Worm (Caenorhabditis elegans) whole organism, L4 larva: ENCODE data around the gene Y73F8A.15.

Source experiments
- F44E2.7 ChIP-seq: fragments of 200-800 bp; sonication (Bioruptor generic); IDR thresholded peaks from 2 replicates; pipeline ENCODE4 v2.1.2; 2022; ENCODE audit warnings: missing genetic modification characterization, missing compliant biosample characterization
- F49E8.2 ChIP-seq: sonication (generic microtip); optimal IDR thresholded peaks from 2 replicates; lab custom pipeline; 2016; ENCODE audit warnings: missing compliant biosample characterization, mild to moderate bottlenecking, missing genetic modification characterization, borderline replicate concordance
- R02D3.7 ChIP-seq: fragments of 150-350 bp; sonication (generic microtip); optimal IDR thresholded peaks from 3 replicates; lab custom pipeline; 2014; ENCODE audit warnings: missing biosample characterization, missing genetic modification characterization
- T26A8.4 ChIP-seq: fragments of 200-800 bp; sonication (Bioruptor generic); IDR thresholded peaks from 2 replicates; pipeline ENCODE4 v1.3.6; 2022; ENCODE audit warnings: missing genetic modification characterization, missing compliant biosample characterization
- Y5F2A.4 ChIP-seq: fragments of 200-800 bp; sonication (Bioruptor generic); optimal IDR thresholded peaks from 2 replicates; lab custom pipeline; 2018; ENCODE audit warnings: mild to moderate bottlenecking, missing genetic modification characterization, missing compliant biosample characterization
- ZK337.2 ChIP-seq: fragments of 200-800 bp; sonication (Bioruptor generic); IDR thresholded peaks from 2 replicates; pipeline ENCODE4 v1.3.6; 2022; ENCODE audit warnings: missing genetic modification reagents, missing genetic modification characterization, missing compliant biosample characterization
- ZK546.5 ChIP-seq, 2 experiments: sonication (generic microtip); optimal IDR thresholded peaks; 2 replicates each; lab custom pipeline; 2017; ENCODE audit warnings: missing biosample characterization in 2 of 2, missing genetic modification characterization in 2 of 2
- aha-1 ChIP-seq: fragments of 150-350 bp; peaks from one replicate; lab custom pipeline; 2014; ENCODE audit warnings: missing biosample characterization, missing genetic modification characterization
- ama-1 ChIP-seq: fragments of 150-350 bp; optimal IDR thresholded peaks from 2 replicates; lab custom pipeline; 2014; ENCODE audit warnings: inconsistent platforms, mixed read lengths
- arid-1 ChIP-seq: fragments of 200-800 bp; sonication (Bioruptor generic); conservative IDR thresholded peaks from 2 replicates; pipeline ENCODE4 v1.3.6; 2022; ENCODE audit warnings: missing genetic modification reagents, missing genetic modification characterization, missing compliant biosample characterization
- ceh-28 ChIP-seq: fragments of 150-350 bp; optimal IDR thresholded peaks from 2 replicates; lab custom pipeline; 2014; ENCODE audit warnings: missing biosample characterization, missing genetic modification reagents, missing genetic modification characterization
- ceh-44 ChIP-seq: fragments of 200-800 bp; sonication (Bioruptor generic); IDR thresholded peaks from 2 replicates; pipeline ENCODE4 v1.3.6; 2022; ENCODE audit warnings: missing genetic modification reagents, missing genetic modification characterization, missing compliant biosample characterization
- ceh-62 ChIP-seq: sonication (generic microtip); optimal IDR thresholded peaks from 2 replicates; lab custom pipeline; 2017; ENCODE audit warnings: missing biosample characterization, missing genetic modification characterization
- cey-2 ChIP-seq: sonication (generic microtip); optimal IDR thresholded peaks from 3 replicates; lab custom pipeline; 2017; ENCODE audit warnings: missing genetic modification characterization, mild to moderate bottlenecking, missing compliant biosample characterization, antibody characterized with exemption, borderline replicate concordance; ENCODE audit not compliant: insufficient read depth
- daf-12 ChIP-seq: fragments of 150-350 bp; optimal IDR thresholded peaks from 2 replicates; lab custom pipeline; 2014; ENCODE audit warnings: missing biosample characterization, missing genetic modification reagents, missing genetic modification characterization
- daf-16 ChIP-seq, 3 experiments: sonication (generic microtip); optimal IDR thresholded peaks; 2 replicates each; lab custom pipeline; 2016 to 2017; ENCODE audit warnings: missing genetic modification characterization in 3 of 3, missing genetic modification reagents in 3 of 3, mild to moderate bottlenecking in 2 of 3, missing compliant biosample characterization in 2 of 3, missing biosample characterization in 1 of 3, moderate library complexity in 1 of 3
- daf-8 ChIP-seq: fragments of 200-800 bp; sonication (Bioruptor generic); IDR thresholded peaks from 2 replicates; pipeline ENCODE4 v1.3.6; 2022; ENCODE audit warnings: missing genetic modification characterization, missing compliant biosample characterization
- dmd-8 ChIP-seq: fragments of 200-800 bp; sonication (Bioruptor generic); IDR thresholded peaks from 2 replicates; pipeline ENCODE4 v1.3.6; 2022; ENCODE audit warnings: missing genetic modification characterization, missing compliant biosample characterization
- dpl-1 ChIP-seq: fragments of 150-350 bp; optimal IDR thresholded peaks from 2 replicates; lab custom pipeline; 2014; ENCODE audit warnings: missing biosample characterization, missing genetic modification reagents, missing genetic modification characterization
- egl-43 ChIP-seq: fragments of 200-800 bp; sonication (Bioruptor generic); IDR thresholded peaks from 2 replicates; pipeline ENCODE4 v1.3.6; 2022; ENCODE audit warnings: missing genetic modification reagents, missing genetic modification characterization, missing compliant biosample characterization
- hif-1 ChIP-seq, 2 experiments: sonication (generic microtip); optimal IDR thresholded peaks; 2 replicates each; lab custom pipeline; 2016 to 2017; ENCODE audit warnings: missing compliant biosample characterization in 2 of 2, missing genetic modification characterization in 2 of 2, missing genetic modification reagents in 2 of 2, missing genotype in 2 of 2, mild to moderate bottlenecking in 1 of 2
- jun-1 ChIP-seq: fragments of 150-350 bp; optimal IDR thresholded peaks from 2 replicates; lab custom pipeline; 2014; ENCODE audit warnings: missing biosample characterization, missing genetic modification reagents, missing genetic modification characterization
- lsy-2 ChIP-seq, 2 experiments: fragments of 150-350 bp in 1 of 2; sonication (generic microtip) in 1 of 2; optimal IDR thresholded peaks; 2 replicates each; lab custom pipeline; 2014 to 2017; ENCODE audit warnings: missing biosample characterization in 2 of 2, missing genetic modification characterization in 2 of 2
- madf-9 ChIP-seq: fragments of 200-800 bp; sonication (Bioruptor generic); conservative IDR thresholded peaks from 2 replicates; pipeline ENCODE4 v1.3.6; 2022; ENCODE audit warnings: missing genetic modification reagents, missing genetic modification characterization, missing compliant biosample characterization
- mxl-3 ChIP-seq: fragments of 200-800 bp; sonication (Bioruptor generic); optimal IDR thresholded peaks from 2 replicates; lab custom pipeline; 2018; ENCODE audit warnings: mild to moderate bottlenecking, missing genetic modification characterization, missing compliant biosample characterization
- nhr-102 ChIP-seq: sonication (generic microtip); optimal IDR thresholded peaks from 2 replicates; lab custom pipeline; 2016; ENCODE audit warnings: mild to moderate bottlenecking, missing genetic modification characterization, moderate library complexity, missing compliant biosample characterization
- nhr-111 ChIP-seq: fragments of 200-800 bp; sonication (Bioruptor generic); optimal IDR thresholded peaks from 2 replicates; lab custom pipeline; 2018; ENCODE audit warnings: mild to moderate bottlenecking, missing genetic modification characterization, missing compliant biosample characterization
- nhr-28 ChIP-seq: fragments of 150-350 bp; optimal IDR thresholded peaks from 2 replicates; lab custom pipeline; 2014; ENCODE audit warnings: missing biosample characterization, missing genetic modification characterization
- nhr-41 ChIP-seq: fragments of 200-800 bp; sonication (Bioruptor generic); IDR thresholded peaks from 2 replicates; pipeline ENCODE4 v1.3.6; 2022; ENCODE audit warnings: missing genetic modification reagents, missing genetic modification characterization, missing compliant biosample characterization
- nhr-48 ChIP-seq: sonication (generic microtip); optimal IDR thresholded peaks from 2 replicates; lab custom pipeline; 2016; ENCODE audit warnings: mild to moderate bottlenecking, missing genetic modification characterization, missing compliant biosample characterization
- nhr-6 ChIP-seq: fragments of 150-350 bp; optimal IDR thresholded peaks from 2 replicates; lab custom pipeline; 2014; ENCODE audit warnings: missing biosample characterization, missing genetic modification characterization
- pqm-1 ChIP-seq: sonication (generic microtip); optimal IDR thresholded peaks from 2 replicates; lab custom pipeline; 2017; ENCODE audit warnings: missing biosample characterization, missing genetic modification characterization
- saeg-2 ChIP-seq: fragments of 200-800 bp; sonication (Bioruptor generic); IDR thresholded peaks from 2 replicates; pipeline ENCODE4 v1.3.6; 2022; ENCODE audit warnings: missing genetic modification reagents, missing genetic modification characterization, missing compliant biosample characterization
- sdz-12 ChIP-seq: fragments of 200-800 bp; sonication (Bioruptor generic); optimal IDR thresholded peaks from 2 replicates; lab custom pipeline; 2018; ENCODE audit warnings: mild to moderate bottlenecking, missing genetic modification characterization, missing compliant biosample characterization
- snpc-1.2 ChIP-seq: fragments of 200-800 bp; sonication (Bioruptor generic); IDR thresholded peaks from 2 replicates; pipeline ENCODE4 v1.3.6; 2022; ENCODE audit warnings: missing genetic modification reagents, missing genetic modification characterization, missing compliant biosample characterization
- snpc-4 ChIP-seq: fragments of 150-350 bp; optimal IDR thresholded peaks from 2 replicates; lab custom pipeline; 2014; ENCODE audit warnings: missing biosample characterization, missing genetic modification characterization
- tag-97 ChIP-seq: fragments of 200-800 bp; sonication (Bioruptor generic); IDR thresholded peaks from 2 replicates; pipeline ENCODE4 v1.3.6; 2022; ENCODE audit warnings: missing genetic modification characterization, missing compliant biosample characterization
- tra-1 ChIP-seq: fragments of 200-800 bp; sonication (Bioruptor generic); IDR thresholded peaks from 2 replicates; pipeline ENCODE4 v1.3.6; 2022; ENCODE audit warnings: missing genetic modification reagents, missing genetic modification characterization, missing compliant biosample characterization
- unc-130 ChIP-seq: sonication (generic microtip); optimal IDR thresholded peaks from 2 replicates; lab custom pipeline; 2016; ENCODE audit warnings: missing genetic modification reagents, missing genetic modification characterization, missing compliant biosample characterization
- unc-62 ChIP-seq, 3 experiments: fragments of 150-350 bp in 1 of 3; sonication (generic microtip); optimal IDR thresholded peaks in 2 of 3; peaks in 1 of 3; 1 replicate in 1 of 3; 2 replicates in 2 of 3; lab custom pipeline; 2014 to 2017; ENCODE audit warnings: missing biosample characterization in 3 of 3, missing genetic modification characterization in 3 of 3, missing genetic modification reagents in 3 of 3, missing genotype in 1 of 3
- zfp-2 ChIP-seq: sonication (generic microtip); optimal IDR thresholded peaks from 2 replicates; lab custom pipeline; 2016; ENCODE audit warnings: mild to moderate bottlenecking, missing genetic modification characterization, missing compliant biosample characterization

Y73F8A.15 gene

ce11 chrIV:15289508-15289907, 31.9 kb upstream of the Y73F8A.15 start (continued):
- TF ChIP-seq F49E8.2 (tag; lab: Kevin White, UChicago), result no peak
- 0 out of 2 replicates have a peak, but pooled peaks have one; percentile 50 for TF ChIP-seq F44E2.7 (GFP tag; lab: Robert Waterston, UW)
- no peak for TF ChIP-seq daf-8 (GFP tag; lab: Robert Waterston, UW)
- no peak for TF ChIP-seq arid-1 (GFP tag; lab: Robert Waterston, UW)
- no peak for TF ChIP-seq daf-12
- TF ChIP-seq snpc-4 (tag; lab: Kevin White, UChicago), result no peak
- no peak for TF ChIP-seq nhr-41 (GFP tag; lab: Robert Waterston, UW)
- no peak for TF ChIP-seq egl-43
- no peak for TF ChIP-seq saeg-2 (GFP tag; lab: Robert Waterston, UW)
- TF ChIP-seq tra-1 (GFP tag; lab: Robert Waterston, UW), result no peak; the same call in 1 of the 2 replicates
- no peak for TF ChIP-seq R02D3.7 (tag; lab: Kevin White, UChicago)
- TF ChIP-seq lsy-2 (tag; optimal IDR thresholded peaks at IDR 0.05; lab: Kevin White, UChicago), result no peak
- no peak for TF ChIP-seq nhr-102
- no peak for TF ChIP-seq nhr-111
- no peak for TF ChIP-seq ceh-62 (tag; lab: Kevin White, UChicago)
- TF ChIP-seq zfp-2 (tag; lab: Kevin White, UChicago), result no peak
- no peak for TF ChIP-seq mxl-3
- no peak for TF ChIP-seq tag-97
- TF ChIP-seq pqm-1 (tag; lab: Kevin White, UChicago), result no peak
- no peak for TF ChIP-seq nhr-28
- TF ChIP-seq hif-1 (tag; optimal IDR thresholded peaks at IDR 0.05; lab: Kevin White, UChicago), result no peak
- TF ChIP-seq T26A8.4 (GFP tag; lab: Robert Waterston, UW), result no peak
- TF ChIP-seq ZK337.2 (GFP tag; lab: Robert Waterston, UW), result no peak

ce11 chrIV:15291162-15291561, 30.2 kb upstream of the Y73F8A.15 start, which contains the start of gene pqn-90:
Gene pqn-90 (minus strand): TSS chrIV:15291262.
- TF ChIP-seq aha-1 (tag; lab: Kevin White, UChicago) (peak; percentile 26), nhr-48 (tag; lab: Kevin White, UChicago) (no peak)

- TF ChIP-seq aha-1 (tag; lab: Kevin White, UChicago), result peak; percentile 33
- TF ChIP-seq Y5F2A.4 (GFP tag; lab: Kevin White, UChicago), result no peak
Observed at ce11 chrIV:15291607-15292006, 29.8 kb upstream of the Y73F8A.15 start, which contains the start of gene pqn-91. Gene pqn-91 (plus strand): TSS chrIV:15291907.

ce11 chrIV:15294040-15294439, 27.3 kb upstream of the Y73F8A.15 start, which contains the start of gene Y73F8A.10:
Gene Y73F8A.10 (plus strand): TSS chrIV:15294340.
- 0 out of 2 replicates have a peak, but pooled peaks have one; percentile 53 for TF ChIP-seq snpc-1.2 (GFP tag; lab: Robert Waterston, UW)
- no peak for TF ChIP-seq ama-1 (lab: Kevin White, UChicago)

ce11 chrIV:15300041-15300440, 21.3 kb upstream of the Y73F8A.15 start:
- no peak for TF ChIP-seq ZK337.2 (GFP tag; lab: Robert Waterston, UW)
- TF ChIP-seq dpl-1, result no peak
- TF ChIP-seq unc-62 (GFP tag; optimal IDR thresholded peaks at IDR 0.05 in 1 of 2; lab: Kevin White, UChicago), result peak in 1 of 2 experiments; percentile 72
- TF ChIP-seq unc-62 (tag; optimal IDR thresholded peaks at IDR 0.05; lab: Kevin White, UChicago), result no peak
- TF ChIP-seq daf-16 (GFP tag; optimal IDR thresholded peaks at IDR 0.05; lab: Kevin White, UChicago), result no peak
- no peak for TF ChIP-seq daf-16 (tag; optimal IDR thresholded peaks at IDR 0.05; lab: Kevin White, UChicago)

- no peak for TF ChIP-seq ZK546.5 (tag; optimal IDR thresholded peaks at IDR 0.05; lab: Kevin White, UChicago)
- no peak for TF ChIP-seq nhr-6 (tag; lab: Kevin White, UChicago)
- TF ChIP-seq madf-9 (GFP tag; lab: Robert Waterston, UW), result no peak
- no peak for TF ChIP-seq cey-2 (tag; lab: Kevin White, UChicago)
- TF ChIP-seq unc-62 (GFP tag; optimal IDR thresholded peaks at IDR 0.05 in 1 of 2; lab: Kevin White, UChicago), result no peak
- no peak for TF ChIP-seq unc-62 (tag; optimal IDR thresholded peaks at IDR 0.05; lab: Kevin White, UChicago)
- no peak for TF ChIP-seq F44E2.7 (GFP tag; lab: Robert Waterston, UW)
- TF ChIP-seq snpc-1.2 (GFP tag; lab: Robert Waterston, UW), result no peak
- no peak for TF ChIP-seq sdz-12 (GFP tag; lab: Kevin White, UChicago)
- TF ChIP-seq ceh-28 (tag; lab: Kevin White, UChicago), result no peak
- no peak for TF ChIP-seq jun-1 (tag; lab: Kevin White, UChicago)
- no peak for TF ChIP-seq unc-130 (GFP tag; lab: Kevin White, UChicago)
- TF ChIP-seq dmd-8 (GFP tag; lab: Robert Waterston, UW), result no peak
- no peak for TF ChIP-seq aha-1 (tag; lab: Kevin White, UChicago)
- TF ChIP-seq ceh-62 (tag; lab: Kevin White, UChicago), result no peak
- no peak for TF ChIP-seq ceh-44 (GFP tag; lab: Robert Waterston, UW)
- TF ChIP-seq R02D3.7 (tag; lab: Kevin White, UChicago), result no peak
Observed at ce11 chrIV:15302151-15302550, 19.2 kb upstream of the Y73F8A.15 start, which contains the start of gene best-21. Gene best-21 (plus strand): TSS chrIV:15302451.
